Worm (Caenorhabditis elegans) whole organism, early embryonic: ENCODE measurements around the gene F38B2.3.

Experiments
- ama-1 ChIP-seq: fragments of 150-350 bp; optimal IDR thresholded peaks from 2 replicates; lab custom pipeline; 2014
- hmg-4 ChIP-seq: fragments of 200-800 bp; sonication (Bioruptor generic); optimal IDR thresholded peaks from 2 replicates; lab custom pipeline; 2018; ENCODE audit warnings: mild to moderate bottlenecking, missing genetic modification characterization, missing compliant biosample characterization
- tbx-37 ChIP-seq: fragments of 200-800 bp; sonication (Bioruptor generic); conservative IDR thresholded peaks from 2 replicates; pipeline ENCODE4 v1.3.6; 2022; ENCODE audit warnings: missing genetic modification reagents, missing genetic modification characterization, missing compliant biosample characterization

- TF ChIP-seq ama-1, result no peak
- no peak for TF ChIP-seq hmg-4 (GFP tag; lab: Kevin White, UChicago)
- no peak for TF ChIP-seq tbx-37 (GFP tag; lab: Robert Waterston, UW)
These were observed 37.1 kb upstream of the F38B2.3 start for ce11 chrX:11323225-11323624.
